Fruit fly (Drosophila melanogaster): ENCODE measurements around the gene CG5800.

Gene CG5800

dm6 chrX:17631996-17632612 lies 4.0 kb upstream of the CG5800 start, which contains the start of the genes corolla and ND-24 (continued):
- peak; percentile 67 for TF ChIP-seq CG12769 (tag; optimal IDR thresholded peaks at IDR 0.05)
- peak; percentile 47 for TF ChIP-seq CG30431 (GFP tag; optimal IDR thresholded peaks at IDR 0.05)
- TF ChIP-seq mld (GFP tag; IDR thresholded peaks at IDR 0.05; ENCODE audit: partially characterized antibody) = no peak
- TF ChIP-seq trem (tag; optimal IDR thresholded peaks at IDR 0.05) = peak; percentile 69
- TF ChIP-seq corto (GFP tag; optimal IDR thresholded peaks at IDR 0.05) = no peak
- TF ChIP-seq CG12299 (tag; optimal IDR thresholded peaks at IDR 0.05) = peak; percentile 69
- peak; percentile 78 for TF ChIP-seq CG31224 (GFP tag; IDR thresholded peaks at IDR 0.05)
- TF ChIP-seq bowl (GFP tag; IDR thresholded peaks at IDR 0.05) = peak; percentile 68; the same call in 1 of the 2 replicates
- peak; percentile 84; the same call in 2 of the 3 replicates for TF ChIP-seq CG17361 (GFP tag; IDR thresholded peaks at IDR 0.05)
- peak; percentile 74 for TF ChIP-seq CG12104 (GFP tag; optimal IDR thresholded peaks at IDR 0.05)
- TF ChIP-seq CG11085 (GFP tag; IDR thresholded peaks at IDR 0.05) = peak; percentile 80
- TF ChIP-seq HmgZ (tag; optimal IDR thresholded peaks at IDR 0.05) = peak; percentile 75
- no peak for TF ChIP-seq Jarid2 (GFP tag; optimal IDR thresholded peaks at IDR 0.05)
- TF ChIP-seq grn (GFP tag; optimal IDR thresholded peaks at IDR 0.05) = no peak
- TF ChIP-seq ci (GFP tag; IDR thresholded peaks at IDR 0.05) = peak; percentile 84
- TF ChIP-seq vfl (GFP tag; optimal IDR thresholded peaks at IDR 0.05) = peak; percentile 87
- peak; percentile 52 for TF ChIP-seq CG1529 (GFP tag; optimal IDR thresholded peaks at IDR 0.05)
- peak; percentile 16 for TF ChIP-seq salm (tag; optimal IDR thresholded peaks at IDR 0.05)
- peak; percentile 69 for TF ChIP-seq seq (GFP tag; IDR thresholded peaks at IDR 0.05)
- no peak for TF ChIP-seq jing (GFP tag; optimal IDR thresholded peaks at IDR 0.05)
- TF ChIP-seq Bgb (GFP tag; IDR thresholded peaks at IDR 0.05; ENCODE audit: partially characterized antibody) = peak; percentile 82
- TF ChIP-seq CG12219 (GFP tag; optimal IDR thresholded peaks at IDR 0.05) = peak; percentile 2
- peak; percentile 85 for TF ChIP-seq H2.0 (GFP tag; IDR thresholded peaks at IDR 0.05)
- TF ChIP-seq pnt (GFP tag; optimal IDR thresholded peaks at IDR 0.05) = peak; percentile 83
- peak; percentile 52 for TF ChIP-seq Fer2 (tag; optimal IDR thresholded peaks at IDR 0.05)
- peak; percentile 86 for TF ChIP-seq esg (GFP tag; conservative IDR thresholded peaks at IDR 0.05)
- peak; percentile 83 for TF ChIP-seq ranshi (GFP tag; IDR thresholded peaks at IDR 0.05)
- peak; percentile 6 for TF ChIP-seq en (GFP tag; optimal IDR thresholded peaks at IDR 0.05)
- no peak for TF ChIP-seq CG7839 (tag; optimal IDR thresholded peaks at IDR 0.05)
- peak; percentile 72 to 93 for TF ChIP-seq crp (GFP tag; optimal IDR thresholded peaks at IDR 0.05)
- TF ChIP-seq ems (GFP tag; optimal IDR thresholded peaks at IDR 0.05) = peak; percentile 83
- peak; percentile 92 for TF ChIP-seq CG13287 (GFP tag; IDR thresholded peaks at IDR 0.05; ENCODE audit: partially characterized antibody)
- TF ChIP-seq BtbVII (GFP tag; optimal IDR thresholded peaks at IDR 0.05) = no peak
- TF ChIP-seq CG2116 (GFP tag; optimal IDR thresholded peaks at IDR 0.05) = peak; percentile 89
- peak; percentile 79 for TF ChIP-seq PHDP (tag; optimal IDR thresholded peaks at IDR 0.05)
- TF ChIP-seq CG8359 (GFP tag; optimal IDR thresholded peaks at IDR 0.05; ENCODE audit: borderline replicate concordance) = no peak
- TF ChIP-seq CG14441 (GFP tag; IDR thresholded peaks at IDR 0.05) = peak; percentile 87
- TF ChIP-seq Hmx (GFP tag; optimal IDR thresholded peaks at IDR 0.05) = peak; percentile 54

- TF ChIP-seq CG2712 (tag; optimal IDR thresholded peaks at IDR 0.05) (no peak), crol (GFP tag; IDR thresholded peaks at IDR 0.05) (peak; percentile 94), z (GFP tag; IDR thresholded peaks at IDR 0.05) (peak; percentile 65; the same call in 2 of the 3 replicates), sr (GFP tag; IDR thresholded peaks at IDR 0.05) (0 out of 3 replicates have a peak, but pooled peaks have one; percentile 29)
These were observed 4.8 kb downstream of the CG5800 start for dm6 chrX:17640837-17641236.
